Worm (Caenorhabditis elegans): ENCODE results near the gene efl-2.

efl-2 gene

DNA sequence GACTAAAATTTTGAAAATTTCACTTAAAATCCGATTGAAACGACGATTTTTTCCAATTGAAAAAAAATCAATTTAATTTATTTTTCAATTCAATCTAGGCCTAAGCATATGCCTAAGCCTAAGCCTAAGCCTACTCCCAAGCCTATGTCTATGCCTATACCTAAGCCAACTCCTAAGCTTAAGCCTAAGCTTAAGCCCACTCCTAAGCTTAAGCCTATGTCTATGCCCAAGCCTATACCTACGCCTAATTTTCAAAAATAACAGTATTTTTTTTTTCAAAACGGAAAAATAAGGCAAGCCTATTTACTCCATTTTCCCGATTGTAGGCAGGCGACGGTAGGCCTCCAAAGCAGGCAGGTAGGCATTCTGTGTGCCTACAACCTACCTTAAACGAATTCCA, 38.4 kb downstream of the efl-2 start:
- TF ChIP-seq lsy-27 (tag; optimal IDR thresholded peaks at IDR 0.05; ENCODE audit: borderline replicate concordance, insufficient read depth), result no peak
- TF ChIP-seq lin-40 (tag; optimal IDR thresholded peaks at IDR 0.05), result no peak
- no peak for TF ChIP-seq ceh-27 (GFP tag; optimal IDR thresholded peaks at IDR 0.05)

DNA sequence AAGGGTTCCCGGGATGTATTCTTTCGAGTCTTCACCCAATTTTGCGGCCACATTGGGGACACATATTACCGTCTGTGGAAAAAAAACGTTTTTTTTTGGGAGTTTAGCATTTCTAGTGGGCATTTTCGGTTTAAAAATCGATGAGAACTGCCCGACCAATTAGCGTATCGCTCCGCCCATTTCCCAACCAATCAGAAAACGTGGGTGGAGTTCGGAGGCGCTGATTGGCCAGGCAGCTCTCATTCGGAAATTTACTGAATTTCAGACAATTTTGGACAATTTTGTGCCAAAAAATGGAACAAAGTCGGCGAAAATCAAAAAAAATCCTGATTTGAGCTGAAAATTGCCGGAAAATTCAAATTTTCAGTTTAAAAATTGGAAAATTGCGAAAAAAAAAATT, 40.7 kb downstream of the efl-2 start:
- TF ChIP-seq nfyb-1 (GFP tag; IDR thresholded peaks at IDR 0.05) (peak; percentile 75; the same call in 1 of the 2 replicates), F52B5.7 (tag; optimal IDR thresholded peaks at IDR 0.05) (no peak), efl-1 (GFP tag; optimal IDR thresholded peaks at IDR 0.05) (no peak)

DNA sequence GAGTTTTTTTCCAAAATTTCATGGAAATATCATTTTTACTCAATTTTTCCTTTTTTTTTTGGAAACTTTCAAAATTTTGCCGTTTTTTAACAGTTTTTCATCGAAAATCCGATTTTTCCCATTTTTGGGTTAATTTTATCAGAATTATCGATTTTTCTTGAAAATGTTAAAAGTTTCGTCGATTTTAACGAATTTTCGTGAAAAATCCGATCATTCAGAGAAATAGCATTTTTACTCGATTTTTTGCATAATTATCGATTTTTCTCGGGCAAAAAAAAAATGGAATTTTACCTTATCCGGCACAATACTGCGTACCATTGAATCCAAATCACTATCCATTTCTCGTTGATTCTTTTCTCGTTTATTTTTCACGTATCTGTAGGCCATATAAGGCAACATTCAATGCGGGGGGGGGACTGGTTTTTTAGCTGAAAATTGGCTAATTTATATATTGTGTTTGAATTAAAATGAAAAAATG, 41.3 kb downstream of the efl-2 start, which contains the start of gene tbc-14:
TSS of gene tbc-14 (minus strand) at position 428 of the 478 bp plus-strand sequence.
- no peak for TF ChIP-seq Y53F4B.3 (GFP tag; IDR thresholded peaks at IDR 0.05)
- TF ChIP-seq nhr-120 (GFP tag; IDR thresholded peaks at IDR 0.05), result no peak
- TF ChIP-seq ztf-3 (GFP tag; optimal IDR thresholded peaks at IDR 0.05), result no peak
- no peak for TF ChIP-seq nhr-27 (tag; optimal IDR thresholded peaks at IDR 0.05)

DNA sequence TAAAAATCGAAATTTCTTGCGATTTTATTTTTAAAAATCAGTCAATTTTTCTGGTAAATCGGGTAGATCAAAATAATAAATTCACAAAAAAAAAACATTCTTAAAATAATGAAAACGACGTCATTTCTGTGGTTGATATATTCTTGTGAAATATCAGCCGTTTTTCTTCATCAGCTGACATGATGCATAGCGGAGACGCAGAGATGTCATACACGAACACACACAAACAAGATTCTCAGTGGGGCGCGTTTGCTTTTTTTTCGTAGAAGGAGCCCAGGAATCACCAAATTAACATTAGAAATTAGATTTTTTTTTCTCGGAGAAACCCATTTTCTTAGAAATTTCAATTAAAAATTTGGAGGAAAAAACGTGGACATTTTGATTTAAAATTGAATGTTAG, 41.7 kb downstream of the efl-2 start:
- TF ChIP-seq madf-8 (GFP tag; conservative IDR thresholded peaks at IDR 0.05) (no peak), D2030.7 (GFP tag; IDR thresholded peaks at IDR 0.05) (no peak), snpc-4 (GFP tag; optimal IDR thresholded peaks at IDR 0.05) (no peak), snpc-4 (tag; optimal IDR thresholded peaks at IDR 0.05) (peak in 3 of 4 experiments; percentile 28 to 47 (median 40)), mes-4 (tag; optimal IDR thresholded peaks at IDR 0.05) (no peak), nhr-27 (tag; optimal IDR thresholded peaks at IDR 0.05) (no peak), lir-1 (GFP tag; conservative IDR thresholded peaks at IDR 0.05) (0 out of 2 replicates have a peak, but pooled peaks have one; percentile 17), bed-2 (GFP tag; IDR thresholded peaks at IDR 0.05) (no peak), zfh-2 (GFP tag; conservative IDR thresholded peaks at IDR 0.05) (no peak), fkh-3 (tag; optimal IDR thresholded peaks at IDR 0.05) (no peak), tbx-9 (tag; optimal IDR thresholded peaks at IDR 0.05; ENCODE audit: borderline replicate concordance) (no peak), Y56A3A.18 (GFP tag; IDR thresholded peaks at IDR 0.05) (no peak), aptf-3 (GFP tag; IDR thresholded peaks at IDR 0.05) (no peak), ztf-6 (GFP tag; IDR thresholded peaks at IDR 0.05) (no peak), F57A8.1 (GFP tag; optimal IDR thresholded peaks at IDR 0.05) (no peak), mel-28 (tag; optimal IDR thresholded peaks at IDR 0.05; ENCODE audit: borderline replicate concordance) (no peak), B0019.2 (GFP tag; conservative IDR thresholded peaks at IDR 0.05) (no peak), K11D2.4 (GFP tag; IDR thresholded peaks at IDR 0.05) (no peak), F23B12.7 (tag; optimal IDR thresholded peaks at IDR 0.05; ENCODE audit: insufficient read depth) (peak; percentile 67), repo-1 (tag; optimal IDR thresholded peaks at IDR 0.05) (no peak), F52B5.7 (tag; optimal IDR thresholded peaks at IDR 0.05) (no peak), ceh-58 (GFP tag; IDR thresholded peaks at IDR 0.05) (no peak), xnd-1 (tag; optimal IDR thresholded peaks at IDR 0.05) (no peak), lag-1 (GFP tag; IDR thresholded peaks at IDR 0.05) (no peak), B0261.1 (tag; optimal IDR thresholded peaks at IDR 0.05) (no peak), unc-62 (GFP tag; optimal IDR thresholded peaks at IDR 0.05) (no peak), aptf-2 (GFP tag; conservative IDR thresholded peaks at IDR 0.05) (no peak), die-1 (tag; optimal IDR thresholded peaks at IDR 0.05) (no peak), akir-1 (GFP tag; optimal IDR thresholded peaks at IDR 0.05) (no peak), ceh-91 (GFP tag; IDR thresholded peaks at IDR 0.05) (no peak), nfya-2 (GFP tag; IDR thresholded peaks at IDR 0.05) (no peak), ztf-3 (GFP tag; optimal IDR thresholded peaks at IDR 0.05) (no peak), nhr-90 (tag; optimal IDR thresholded peaks at IDR 0.05) (no peak), ccch-3 (GFP tag; optimal IDR thresholded peaks at IDR 0.05) (no peak), Y67H2A.10 (GFP tag; conservative IDR thresholded peaks at IDR 0.05) (no peak), him-1 (tag; optimal IDR thresholded peaks at IDR 0.05) (no peak), B0035.1 (tag; optimal IDR thresholded peaks at IDR 0.05) (no peak)

Data from whole organism, young adult.